Worm (Caenorhabditis elegans) whole organism, L2 larva: ENCODE measurements around the gene mca-2.
A peak's percentile ranks its signal among the peaks of the same experiment; 100 is the strongest.

Experiments used
- F13H6.1 ChIP-seq: sonication (generic microtip); optimal IDR thresholded peaks from 2 replicates; lab custom pipeline; 2016; ENCODE audit warnings: missing genetic modification characterization, missing compliant biosample characterization
- Y55F3AM.14 ChIP-seq: fragments of 200-800 bp; sonication (Bioruptor generic); optimal IDR thresholded peaks from 2 replicates; lab custom pipeline; 2018; ENCODE audit warnings: mild to moderate bottlenecking, missing genetic modification characterization, missing compliant biosample characterization
- ZK546.5 ChIP-seq: sonication (generic microtip); optimal IDR thresholded peaks from 2 replicates; lab custom pipeline; 2017; ENCODE audit warnings: missing biosample characterization, missing genetic modification characterization
- aly-2 ChIP-seq: fragments of 150-350 bp; optimal IDR thresholded peaks from 2 replicates; lab custom pipeline; 2014; ENCODE audit warnings: missing biosample characterization, missing genetic modification characterization
- blmp-1 ChIP-seq: sonication (generic microtip); optimal IDR thresholded peaks from 2 replicates; lab custom pipeline; 2017; ENCODE audit warnings: missing genetic modification characterization, mild to moderate bottlenecking, missing compliant biosample characterization, antibody characterized with exemption, moderate library complexity; ENCODE audit not compliant: insufficient read depth
- ceh-16 ChIP-seq: fragments of 150-350 bp; optimal IDR thresholded peaks from 2 replicates; lab custom pipeline; 2014; ENCODE audit warnings: missing biosample characterization, missing genetic modification characterization
- ceh-82 ChIP-seq: fragments of 150-350 bp; optimal IDR thresholded peaks from 2 replicates; lab custom pipeline; 2014; ENCODE audit warnings: missing biosample characterization, missing genetic modification characterization
- crh-2 ChIP-seq: sonication (generic microtip); optimal IDR thresholded peaks from 2 replicates; lab custom pipeline; 2017; ENCODE audit warnings: missing biosample characterization, missing genetic modification characterization
- dmd-4 ChIP-seq: sonication (generic microtip); optimal IDR thresholded peaks from 2 replicates; lab custom pipeline; 2017; ENCODE audit warnings: missing biosample characterization, missing genetic modification characterization
- egl-27 ChIP-seq: sonication (generic microtip); optimal IDR thresholded peaks from 3 replicates; lab custom pipeline; 2017; ENCODE audit warnings: missing biosample characterization, missing genetic modification reagents, missing genetic modification characterization
- elt-1 ChIP-seq: fragments of 150-350 bp; optimal IDR thresholded peaks from 2 replicates; lab custom pipeline; 2014; ENCODE audit warnings: missing biosample characterization, missing genetic modification characterization
- fos-1 ChIP-seq: fragments of 150-350 bp; optimal IDR thresholded peaks from 2 replicates; lab custom pipeline; 2014; ENCODE audit warnings: missing biosample characterization, missing genetic modification characterization
- gmeb-1 ChIP-seq: fragments of 150-350 bp; optimal IDR thresholded peaks from 2 replicates; lab custom pipeline; 2014; ENCODE audit warnings: missing biosample characterization, missing genetic modification characterization
- lin-11 ChIP-seq: fragments of 150-350 bp; sonication (generic microtip); optimal IDR thresholded peaks from 2 replicates; lab custom pipeline; 2014; ENCODE audit warnings: missing biosample characterization, missing genetic modification characterization, inconsistent platforms, mixed read lengths
- lin-13 ChIP-seq: fragments of 150-350 bp; optimal IDR thresholded peaks from 2 replicates; lab custom pipeline; 2014; ENCODE audit warnings: missing biosample characterization, missing genetic modification reagents, missing genetic modification characterization
- lin-39 ChIP-seq: fragments of 150-350 bp; optimal IDR thresholded peaks from 2 replicates; lab custom pipeline; 2014; ENCODE audit warnings: missing biosample characterization, missing genetic modification reagents, missing genetic modification characterization
- lsy-2 ChIP-seq, 2 experiments: fragments of 150-350 bp in 1 of 2; sonication (generic microtip) in 1 of 2; optimal IDR thresholded peaks; 2 replicates each; lab custom pipeline; 2014 to 2017; ENCODE audit warnings: missing biosample characterization in 2 of 2, missing genetic modification characterization in 2 of 2
- mbf-1 ChIP-seq: sonication (generic microtip); optimal IDR thresholded peaks from 2 replicates; lab custom pipeline; 2017; ENCODE audit warnings: missing biosample characterization, missing genetic modification characterization
- mdl-1 ChIP-seq, 2 experiments: fragments of 150-350 bp in 1 of 2; sonication (generic microtip) in 1 of 2; optimal IDR thresholded peaks; 2 replicates each; lab custom pipeline; 2017; ENCODE audit warnings: missing biosample characterization in 2 of 2, missing genetic modification characterization in 2 of 2
- nhr-11 ChIP-seq: fragments of 150-350 bp; optimal IDR thresholded peaks from 2 replicates; lab custom pipeline; 2014; ENCODE audit warnings: missing biosample characterization, missing genetic modification characterization
- nhr-23 ChIP-seq: fragments of 150-350 bp; optimal IDR thresholded peaks from 2 replicates; lab custom pipeline; 2014; ENCODE audit warnings: missing biosample characterization, missing genetic modification reagents, missing genetic modification characterization
- nhr-237 ChIP-seq: fragments of 150-350 bp; optimal IDR thresholded peaks from 2 replicates; lab custom pipeline; 2014; ENCODE audit warnings: missing biosample characterization, missing genetic modification characterization
- nhr-6 ChIP-seq: fragments of 150-350 bp; optimal IDR thresholded peaks from 2 replicates; lab custom pipeline; 2014; ENCODE audit warnings: missing biosample characterization, missing genetic modification characterization
- peb-1 ChIP-seq: fragments of 150-350 bp; optimal IDR thresholded peaks from 2 replicates; lab custom pipeline; 2014; ENCODE audit warnings: missing biosample characterization, missing genetic modification characterization
- sem-4 ChIP-seq: fragments of 150-350 bp; optimal IDR thresholded peaks from 2 replicates; lab custom pipeline; 2014; ENCODE audit warnings: missing biosample characterization, missing genetic modification reagents, missing genetic modification characterization
- sma-3 ChIP-seq: sonication (generic microtip); optimal IDR thresholded peaks from 2 replicates; lab custom pipeline; 2016; ENCODE audit warnings: missing genetic modification reagents, missing genetic modification characterization, missing compliant biosample characterization
- sma-9 ChIP-seq, 2 experiments: fragments of 150-350 bp in 1 of 2; sonication (generic microtip) in 1 of 2; optimal IDR thresholded peaks; 2 replicates each; lab custom pipeline; 2014 to 2016; ENCODE audit warnings: missing genetic modification characterization in 2 of 2, mild to moderate bottlenecking in 1 of 2, missing biosample characterization in 1 of 2, missing compliant biosample characterization in 1 of 2, missing genetic modification reagents in 1 of 2, moderate library complexity in 1 of 2
- snpc-4 ChIP-seq: fragments of 150-350 bp; optimal IDR thresholded peaks from 2 replicates; lab custom pipeline; 2014; ENCODE audit warnings: missing biosample characterization, missing genetic modification characterization
- unc-55 ChIP-seq: fragments of 150-350 bp; sonication (generic microtip); optimal IDR thresholded peaks from 3 replicates; lab custom pipeline; 2014; ENCODE audit warnings: missing biosample characterization, missing genetic modification reagents, missing genetic modification characterization
- unc-62 ChIP-seq: fragments of 150-350 bp; optimal IDR thresholded peaks from 2 replicates; lab custom pipeline; 2014; ENCODE audit warnings: missing biosample characterization, missing genetic modification reagents, missing genetic modification characterization
- zag-1 ChIP-seq: fragments of 150-350 bp; optimal IDR thresholded peaks from 2 replicates; lab custom pipeline; 2014; ENCODE audit warnings: missing biosample characterization, missing genetic modification characterization
- ztf-11 ChIP-seq: sonication (generic microtip); optimal IDR thresholded peaks from 2 replicates; lab custom pipeline; 2017; ENCODE audit warnings: missing biosample characterization, missing genetic modification characterization
- ztf-4 ChIP-seq: fragments of 150-350 bp; optimal IDR thresholded peaks from 2 replicates; lab custom pipeline; 2014; ENCODE audit warnings: missing biosample characterization, missing genetic modification characterization

mca-2 gene

ce11 chrIV:2111300-2111874 lies 27.6 kb downstream of the mca-2 start, which contains the start of gene che-6:
che-6 (minus strand) TSS chrIV:2111408.
- no peak for TF ChIP-seq sma-9 (GFP tag; optimal IDR thresholded peaks at IDR 0.05; lab: Kevin White, UChicago)
- no peak for TF ChIP-seq sma-9 (tag; optimal IDR thresholded peaks at IDR 0.05; lab: Kevin White, UChicago)
- TF ChIP-seq lin-13 (GFP tag; lab: Kevin White, UChicago): peak; percentile 6
- TF ChIP-seq lsy-2 (tag; optimal IDR thresholded peaks at IDR 0.05; lab: Kevin White, UChicago): peak in 1 of 2 experiments; percentile 3
- TF ChIP-seq ceh-16 (tag; lab: Kevin White, UChicago): no peak
- no peak for TF ChIP-seq blmp-1 (tag; lab: Kevin White, UChicago)
- TF ChIP-seq aly-2: no peak

- TF ChIP-seq nhr-11 (tag; lab: Kevin White, UChicago) (no peak), fos-1 (tag; lab: Kevin White, UChicago) (peak; percentile 5), lsy-2 (tag; optimal IDR thresholded peaks at IDR 0.05; lab: Kevin White, UChicago) (no peak), ztf-4 (tag; lab: Kevin White, UChicago) (no peak)
Measured at ce11 chrIV:2113362-2114056, 29.7 kb downstream of the mca-2 start, which contains the start of gene C23H5.8. C23H5.8 (minus strand) TSS chrIV:2113412.

ce11 chrIV:2114337-2114736 lies 30.5 kb downstream of the mca-2 start, which contains the start of gene xbx-4:
xbx-4 (plus strand) TSS chrIV:2114637.
- TF ChIP-seq ztf-11 (tag; lab: Kevin White, UChicago) (no peak), nhr-6 (tag; lab: Kevin White, UChicago) (no peak), sem-4 (tag; lab: Kevin White, UChicago) (no peak), crh-2 (tag; lab: Kevin White, UChicago) (no peak), ceh-82 (tag; lab: Kevin White, UChicago) (no peak), lin-13 (GFP tag; lab: Kevin White, UChicago) (no peak), nhr-11 (tag; lab: Kevin White, UChicago) (no peak), ceh-16 (tag; lab: Kevin White, UChicago) (no peak), peb-1 (tag; lab: Kevin White, UChicago) (no peak), nhr-237 (tag; lab: Kevin White, UChicago) (no peak), mdl-1 (tag; optimal IDR thresholded peaks at IDR 0.05; lab: Kevin White, UChicago) (no peak)

ce11 chrIV:2117268-2117667 lies 33.4 kb downstream of the mca-2 start:
- no peak for TF ChIP-seq nhr-11 (tag; lab: Kevin White, UChicago)
- no peak for TF ChIP-seq elt-1
- TF ChIP-seq unc-55 (GFP tag; lab: Kevin White, UChicago): no peak
- TF ChIP-seq mbf-1 (tag; lab: Kevin White, UChicago): no peak
- no peak for TF ChIP-seq dmd-4
- TF ChIP-seq ZK546.5 (tag; lab: Kevin White, UChicago): no peak
- TF ChIP-seq ztf-4 (tag; lab: Kevin White, UChicago): no peak
- TF ChIP-seq, all 48 proteins: peak for 0

ce11 chrIV:2122488-2122887 lies 38.7 kb downstream of the mca-2 start, which contains the start of gene glb-7:
glb-7 (plus strand) TSS chrIV:2122788.
- TF ChIP-seq mdl-1 (tag; optimal IDR thresholded peaks at IDR 0.05; lab: Kevin White, UChicago) (no peak), mbf-1 (tag; lab: Kevin White, UChicago) (no peak), F13H6.1 (tag; lab: Kevin White, UChicago) (no peak), Y55F3AM.14 (GFP tag; lab: Kevin White, UChicago) (no peak), nhr-23 (tag; lab: Kevin White, UChicago) (no peak), sma-3 (GFP tag; lab: Kevin White, UChicago) (no peak), snpc-4 (no peak), fos-1 (tag; lab: Kevin White, UChicago) (no peak), nhr-237 (tag; lab: Kevin White, UChicago) (no peak), gmeb-1 (tag; lab: Kevin White, UChicago) (no peak), unc-62 (no peak), egl-27 (tag; lab: Kevin White, UChicago) (no peak), ceh-82 (tag; lab: Kevin White, UChicago) (no peak), dmd-4 (no peak), ztf-11 (tag; lab: Kevin White, UChicago) (no peak), lin-11 (tag; lab: Kevin White, UChicago) (no peak), lin-39 (tag; lab: Kevin White, UChicago) (no peak), sma-9 (GFP tag; optimal IDR thresholded peaks at IDR 0.05; lab: Kevin White, UChicago) (no peak), sma-9 (tag; optimal IDR thresholded peaks at IDR 0.05; lab: Kevin White, UChicago) (no peak), zag-1 (tag; lab: Kevin White, UChicago) (no peak), lsy-2 (tag; optimal IDR thresholded peaks at IDR 0.05; lab: Kevin White, UChicago) (no peak)
